Worm (Caenorhabditis elegans) whole organism, L3 larva: Measurements from ENCODE around the gene manf-1.
"Not testable (repeated sequence)": the region's sequence is repeated elsewhere in the genome, so short reads cannot be mapped to it uniquely, and the experiment has no call there.

ENCODE experiments used
- R02D3.7 ChIP-seq: fragments of 150-350 bp; optimal IDR thresholded peaks from 2 replicates; lab custom pipeline; 2014; ENCODE audit warnings: missing biosample characterization, missing genetic modification characterization
- aly-2 ChIP-seq: fragments of 150-350 bp; optimal IDR thresholded peaks from 2 replicates; lab custom pipeline; 2014; ENCODE audit warnings: missing biosample characterization, missing genetic modification characterization
- ama-1 ChIP-seq: fragments of 150-350 bp; optimal IDR thresholded peaks from 2 replicates; lab custom pipeline; 2018
- ceh-28 ChIP-seq: fragments of 150-350 bp; optimal IDR thresholded peaks from 2 replicates; lab custom pipeline; 2014; ENCODE audit warnings: missing biosample characterization, missing genetic modification reagents, missing genetic modification characterization
- ceh-82 ChIP-seq: fragments of 150-350 bp; optimal IDR thresholded peaks from 2 replicates; lab custom pipeline; 2014; ENCODE audit warnings: missing biosample characterization, missing genetic modification characterization
- ceh-9 ChIP-seq: sonication (generic microtip); optimal IDR thresholded peaks from 2 replicates; lab custom pipeline; 2018; ENCODE audit warnings: missing biosample characterization, missing genetic modification characterization
- egl-27 ChIP-seq: sonication (generic microtip); optimal IDR thresholded peaks from 4 replicates; lab custom pipeline; 2017; ENCODE audit warnings: missing biosample characterization, missing genetic modification reagents, missing genetic modification characterization
- elt-2 ChIP-seq: sonication (generic microtip); optimal IDR thresholded peaks from 2 replicates; lab custom pipeline; 2016; ENCODE audit warnings: missing genetic modification reagents, mild to moderate bottlenecking, missing genetic modification characterization, missing compliant biosample characterization
- elt-3 ChIP-seq, 3 experiments: fragments of 150-350 bp in 1 of 3; sonication (generic microtip) in 2 of 3; optimal IDR thresholded peaks; 2 replicates in 2 of 3; 4 replicates in 1 of 3; lab custom pipeline; 2014 to 2017; ENCODE audit warnings: missing biosample characterization in 3 of 3, missing genetic modification characterization in 3 of 3
- fkh-10 ChIP-seq: sonication (generic microtip); optimal IDR thresholded peaks from 2 replicates; lab custom pipeline; 2017; ENCODE audit warnings: missing biosample characterization, missing genetic modification reagents, missing genetic modification characterization
- fos-1 ChIP-seq: fragments of 150-350 bp; optimal IDR thresholded peaks from 2 replicates; lab custom pipeline; 2014; ENCODE audit warnings: missing biosample characterization, missing genetic modification characterization
- jun-1 ChIP-seq: fragments of 150-350 bp; optimal IDR thresholded peaks from 2 replicates; lab custom pipeline; 2014; ENCODE audit warnings: missing biosample characterization, missing genetic modification reagents, missing genetic modification characterization
- lin-15B ChIP-seq: fragments of 150-350 bp; optimal IDR thresholded peaks from 2 replicates; lab custom pipeline; 2014; ENCODE audit warnings: missing biosample characterization, missing genetic modification characterization
- lin-39 ChIP-seq: fragments of 150-350 bp; optimal IDR thresholded peaks from 2 replicates; lab custom pipeline; 2018; ENCODE audit warnings: missing biosample characterization, missing genetic modification reagents, missing genetic modification characterization
- mdl-1 ChIP-seq: fragments of 150-350 bp; optimal IDR thresholded peaks from 2 replicates; lab custom pipeline; 2014; ENCODE audit warnings: missing biosample characterization, missing genetic modification characterization
- mml-1 ChIP-seq: fragments of 150-350 bp; sonication (generic microtip); optimal IDR thresholded peaks from 3 replicates; lab custom pipeline; 2014; ENCODE audit warnings: missing biosample characterization, missing genetic modification characterization
- nfya-1 ChIP-seq: sonication (generic microtip); optimal IDR thresholded peaks from 2 replicates; lab custom pipeline; 2017; ENCODE audit warnings: missing genetic modification characterization, mild to moderate bottlenecking, missing compliant biosample characterization, antibody characterized with exemption, moderate library complexity; ENCODE audit not compliant: insufficient read depth
- nhr-11 ChIP-seq: fragments of 150-350 bp; optimal IDR thresholded peaks from 2 replicates; lab custom pipeline; 2014; ENCODE audit warnings: missing biosample characterization, missing genetic modification characterization
- nhr-12 ChIP-seq: fragments of 150-350 bp; optimal IDR thresholded peaks from 2 replicates; lab custom pipeline; 2014; ENCODE audit warnings: missing biosample characterization, missing genetic modification characterization
- nhr-23 ChIP-seq: fragments of 150-350 bp; optimal IDR thresholded peaks from 2 replicates; lab custom pipeline; 2014; ENCODE audit warnings: missing biosample characterization, missing genetic modification reagents, missing genetic modification characterization
- nhr-25 ChIP-seq: sonication (generic microtip); optimal IDR thresholded peaks from 2 replicates; lab custom pipeline; 2017; ENCODE audit warnings: missing biosample characterization, missing genetic modification characterization
- nhr-43 ChIP-seq: sonication (generic microtip); optimal IDR thresholded peaks from 2 replicates; lab custom pipeline; 2016; ENCODE audit warnings: mild to moderate bottlenecking, missing genetic modification characterization, missing compliant biosample characterization; ENCODE audit not compliant: poor library complexity, severe bottlenecking
- nhr-67 ChIP-seq: fragments of 150-350 bp; optimal IDR thresholded peaks from 2 replicates; lab custom pipeline; 2014; ENCODE audit warnings: missing biosample characterization, missing genetic modification characterization
- nhr-76 ChIP-seq: fragments of 150-350 bp; sonication (generic microtip); optimal IDR thresholded peaks from 5 replicates; lab custom pipeline; 2014; ENCODE audit warnings: missing biosample characterization, missing genetic modification characterization
- pha-4 ChIP-seq: fragments of 150-350 bp; optimal IDR thresholded peaks from 2 replicates; lab custom pipeline; 2014; ENCODE audit warnings: missing biosample characterization, missing genetic modification reagents, missing genetic modification characterization
- pqm-1 ChIP-seq: fragments of 150-350 bp; optimal IDR thresholded peaks from 2 replicates; lab custom pipeline; 2017; ENCODE audit warnings: missing biosample characterization, missing genetic modification characterization, inconsistent platforms
- sea-2 ChIP-seq: fragments of 150-350 bp; sonication (generic microtip); optimal IDR thresholded peaks from 4 replicates; lab custom pipeline; 2014; ENCODE audit warnings: missing biosample characterization, missing genetic modification reagents, missing genetic modification characterization
- tbx-2 ChIP-seq: sonication (generic microtip); optimal IDR thresholded peaks from 2 replicates; lab custom pipeline; 2016; ENCODE audit warnings: mild to moderate bottlenecking, missing genetic modification characterization, missing compliant biosample characterization
- unc-39 ChIP-seq: sonication (generic microtip); optimal IDR thresholded peaks from 4 replicates; lab custom pipeline; 2017; ENCODE audit warnings: missing biosample characterization, missing genetic modification characterization
- unc-62 ChIP-seq: fragments of 150-350 bp; sonication (generic microtip); optimal IDR thresholded peaks from 4 replicates; lab custom pipeline; 2014; ENCODE audit warnings: missing biosample characterization, missing genetic modification reagents, missing genetic modification characterization
- zag-1 ChIP-seq: fragments of 150-350 bp; optimal IDR thresholded peaks from 2 replicates; lab custom pipeline; 2014; ENCODE audit warnings: missing biosample characterization, missing genetic modification characterization
- ztf-11 ChIP-seq: fragments of 150-350 bp; optimal IDR thresholded peaks from 2 replicates; lab custom pipeline; 2014; ENCODE audit warnings: missing biosample characterization, missing genetic modification characterization
- ztf-4 ChIP-seq: fragments of 150-350 bp; optimal IDR thresholded peaks from 2 replicates; lab custom pipeline; 2014; ENCODE audit warnings: missing biosample characterization, missing genetic modification characterization

manf-1 gene

DNA sequence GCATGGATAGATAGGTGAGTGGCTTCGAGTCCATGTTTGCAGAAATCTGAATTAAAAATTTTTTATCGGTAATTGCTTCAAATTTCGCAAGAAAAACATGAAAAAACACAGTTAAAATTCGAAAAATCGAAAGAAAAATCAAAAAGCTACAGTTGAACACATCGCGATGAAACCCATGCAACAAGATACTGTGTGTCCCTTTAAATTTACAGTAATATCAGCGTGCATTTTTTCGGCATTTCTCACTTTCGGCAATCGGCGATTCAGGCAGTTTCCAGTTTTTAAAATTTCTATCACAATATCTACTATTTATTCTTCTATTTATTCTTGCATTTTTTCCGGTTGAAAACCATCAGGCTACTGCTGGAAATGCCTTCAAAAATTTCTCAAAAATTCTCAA is 6.0 kb downstream of the manf-1 start, which contains the start of gene fbxc-45:
fbxc-45 (minus strand) TSS at position 48 of the 400 bp plus-strand sequence.
- no peak for TF ChIP-seq unc-62 (GFP tag; lab: Kevin White, UChicago)
- TF ChIP-seq, all 47 proteins: peak for 0

ce11 chrIV:2917729-2918128 is 10.5 kb downstream of the manf-1 start, which contains the start of gene Y54G2A.50:
Y54G2A.50 (plus strand) TSS chrIV:2918029.
- TF ChIP-seq unc-62 (GFP tag; lab: Kevin White, UChicago); nfya-1 (tag; lab: Kevin White, UChicago); aly-2 (tag; lab: Kevin White, UChicago): not testable (repeated sequence)
- TF ChIP-seq, all 47 proteins: peak for 0; not testable (repeated sequence) for 47

ce11 chrIV:2916043-2916442 is 12.2 kb downstream of the manf-1 start:
- TF ChIP-seq nhr-67 (tag; lab: Kevin White, UChicago) = no peak
- TF ChIP-seq ceh-28 (tag; lab: Kevin White, UChicago) = no peak
- no peak for TF ChIP-seq sea-2 (GFP tag; lab: Kevin White, UChicago)
- TF ChIP-seq jun-1 (tag; lab: Kevin White, UChicago) = no peak
- TF ChIP-seq unc-39 (tag; lab: Kevin White, UChicago) = no peak
- no peak for TF ChIP-seq nhr-23
- no peak for TF ChIP-seq mml-1 (tag; lab: Kevin White, UChicago)
- TF ChIP-seq zag-1 (tag; lab: Kevin White, UChicago) = no peak
- no peak for TF ChIP-seq R02D3.7
- no peak for TF ChIP-seq ama-1
- no peak for TF ChIP-seq fos-1 (tag; lab: Kevin White, UChicago)
- TF ChIP-seq ceh-82 = no peak
- TF ChIP-seq nhr-76 = no peak
- no peak for TF ChIP-seq ztf-4
- no peak for TF ChIP-seq egl-27 (tag; lab: Kevin White, UChicago)
- TF ChIP-seq lin-39 = no peak
- no peak for TF ChIP-seq tbx-2 (tag; lab: Kevin White, UChicago)
- no peak for TF ChIP-seq nhr-12
- TF ChIP-seq, all 47 proteins: peak for 0

ce11 chrIV:2914545-2914944 is 13.7 kb downstream of the manf-1 start:
- TF ChIP-seq ztf-11 (tag; lab: Kevin White, UChicago) = no peak
- no peak for TF ChIP-seq lin-39
- TF ChIP-seq nhr-67 (tag; lab: Kevin White, UChicago) = no peak
- TF ChIP-seq R02D3.7 = no peak

DNA sequence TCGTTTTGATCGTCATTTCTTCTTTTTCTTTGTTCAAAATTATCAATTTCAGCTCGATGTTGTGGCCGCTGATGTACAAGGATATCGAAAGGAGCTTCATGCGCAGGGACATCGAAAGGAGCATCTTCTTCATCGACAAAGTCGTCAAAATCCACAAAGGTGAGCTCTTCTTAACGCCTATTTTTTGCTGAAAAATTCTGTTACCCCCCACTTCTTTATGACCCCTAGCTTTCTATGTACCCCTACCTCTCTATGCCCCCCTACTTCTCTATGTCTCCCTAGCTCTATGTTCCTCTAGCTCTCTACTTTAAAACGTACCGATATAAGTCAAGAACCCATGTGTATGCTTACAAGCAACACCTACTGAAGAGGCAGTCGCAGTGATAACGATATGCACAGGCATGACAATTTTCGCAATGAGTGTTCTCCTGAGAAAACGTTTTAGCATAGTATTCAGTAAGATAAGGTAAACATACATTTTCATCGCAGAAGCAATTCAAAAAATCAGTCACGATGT is 30.5 kb downstream of the manf-1 start, which contains the start of gene Y54G2A.36:
Y54G2A.36 (plus strand) TSS at position 51 of the 517 bp plus-strand sequence.
- TF ChIP-seq nhr-76 = no peak
- no peak for TF ChIP-seq nhr-25 (tag; lab: Kevin White, UChicago)
- no peak for TF ChIP-seq pha-4
- no peak for TF ChIP-seq aly-2 (tag; lab: Kevin White, UChicago)
- no peak for TF ChIP-seq ceh-82
- no peak for TF ChIP-seq pqm-1 (tag; lab: Kevin White, UChicago)
- TF ChIP-seq elt-3 (tag; optimal IDR thresholded peaks at IDR 0.05; lab: Kevin White, UChicago) = no peak
- TF ChIP-seq lin-39 = no peak
- TF ChIP-seq mdl-1 (tag; lab: Kevin White, UChicago) = no peak
- TF ChIP-seq nhr-11 (tag; lab: Kevin White, UChicago) = no peak
- TF ChIP-seq fkh-10 (GFP tag; lab: Kevin White, UChicago) = no peak
- TF ChIP-seq ceh-28 (tag; lab: Kevin White, UChicago) = no peak
- no peak for TF ChIP-seq lin-15B (tag; lab: Kevin White, UChicago)
- TF ChIP-seq nfya-1 (tag; lab: Kevin White, UChicago) = no peak
- TF ChIP-seq nhr-43 (tag; lab: Kevin White, UChicago) = no peak
- no peak for TF ChIP-seq ceh-9 (tag; lab: Kevin White, UChicago)
- no peak for TF ChIP-seq elt-2 (tag; lab: Kevin White, UChicago)
- TF ChIP-seq R02D3.7 = no peak
- TF ChIP-seq sea-2 (GFP tag; lab: Kevin White, UChicago) = no peak
- no peak for TF ChIP-seq nhr-12
